Worm (Caenorhabditis elegans) whole organism, mixed stage, embryonic: ENCODE results near the gene T05B4.13.

Source experiments
- bed-3 ChIP-seq: fragments of 200-800 bp; sonication (Bioruptor generic); optimal IDR thresholded peaks from 3 replicates; lab custom pipeline; 2018; ENCODE audit warnings: mild to moderate bottlenecking, missing genetic modification characterization, moderate library complexity, missing compliant biosample characterization
- blmp-1 ChIP-seq: fragments of 150-350 bp; optimal IDR thresholded peaks from 2 replicates; lab custom pipeline; 2014; ENCODE audit warnings: missing biosample characterization, missing genetic modification characterization
- ceh-43 ChIP-seq: fragments of 200-800 bp; sonication (Bioruptor generic); optimal IDR thresholded peaks from 2 replicates; lab custom pipeline; 2018; ENCODE audit warnings: mild to moderate bottlenecking, missing genetic modification characterization, moderate library complexity, missing compliant biosample characterization
- ceh-83 ChIP-seq: fragments of 200-800 bp; sonication (Bioruptor generic); optimal IDR thresholded peaks from 2 replicates; lab custom pipeline; 2018; ENCODE audit warnings: mild to moderate bottlenecking, missing genetic modification characterization, missing compliant biosample characterization
- ces-1 ChIP-seq: fragments of 150-350 bp; optimal IDR thresholded peaks from 2 replicates; lab custom pipeline; 2014; ENCODE audit warnings: missing biosample characterization, missing genetic modification reagents, missing genetic modification characterization
- cnd-1 ChIP-seq: fragments of 200-800 bp; sonication (Bioruptor generic); optimal IDR thresholded peaks from 2 replicates; lab custom pipeline; 2018; ENCODE audit warnings: mild to moderate bottlenecking, missing genetic modification characterization, missing compliant biosample characterization
- drap-1 ChIP-seq: fragments of 200-800 bp; sonication (Bioruptor generic); optimal IDR thresholded peaks from 3 replicates; lab custom pipeline; 2018; ENCODE audit warnings: mild to moderate bottlenecking, missing genetic modification characterization, missing compliant biosample characterization
- elt-1 ChIP-seq: sonication (generic microtip); optimal IDR thresholded peaks from 2 replicates; lab custom pipeline; 2017; ENCODE audit warnings: missing genetic modification characterization, mild to moderate bottlenecking, missing compliant biosample characterization, antibody characterized with exemption, moderate library complexity, borderline replicate concordance; ENCODE audit not compliant: insufficient read depth
- elt-3 ChIP-seq: fragments of 150-350 bp; optimal IDR thresholded peaks from 2 replicates; lab custom pipeline; 2014; ENCODE audit warnings: missing biosample characterization, missing genetic modification characterization
- ham-2 ChIP-seq: fragments of 200-800 bp; sonication (Bioruptor generic); optimal IDR thresholded peaks from 2 replicates; lab custom pipeline; 2018; ENCODE audit warnings: mild to moderate bottlenecking, missing genetic modification characterization, missing compliant biosample characterization
- hlh-1 ChIP-seq: fragments of 150-350 bp; optimal IDR thresholded peaks from 2 replicates; lab custom pipeline; 2014; ENCODE audit warnings: missing biosample characterization, missing genetic modification reagents, missing genetic modification characterization
- lin-32 ChIP-seq: fragments of 200-800 bp; sonication (Bioruptor generic); optimal IDR thresholded peaks from 2 replicates; lab custom pipeline; 2018; ENCODE audit warnings: mild to moderate bottlenecking, missing genetic modification characterization, missing compliant biosample characterization
- lsy-2 ChIP-seq: fragments of 150-350 bp; optimal IDR thresholded peaks from 2 replicates; lab custom pipeline; 2014; ENCODE audit warnings: missing biosample characterization, missing genetic modification characterization
- mls-2 ChIP-seq: sonication (generic microtip); optimal IDR thresholded peaks from 2 replicates; lab custom pipeline; 2016; ENCODE audit warnings: mild to moderate bottlenecking, missing genetic modification characterization, moderate library complexity, missing compliant biosample characterization
- nhr-12 ChIP-seq: fragments of 150-350 bp; optimal IDR thresholded peaks from 2 replicates; lab custom pipeline; 2014; ENCODE audit warnings: missing biosample characterization, missing genetic modification characterization
- nhr-2 ChIP-seq: fragments of 150-350 bp; optimal IDR thresholded peaks from 2 replicates; lab custom pipeline; 2014; ENCODE audit warnings: missing biosample characterization, missing genetic modification characterization
- nhr-237 ChIP-seq: fragments of 150-350 bp; optimal IDR thresholded peaks from 2 replicates; lab custom pipeline; 2014; ENCODE audit warnings: missing biosample characterization, missing genetic modification characterization
- nhr-28 ChIP-seq: fragments of 150-350 bp; optimal IDR thresholded peaks from 2 replicates; lab custom pipeline; 2014; ENCODE audit warnings: missing biosample characterization, missing genetic modification characterization
- nhr-76 ChIP-seq: sonication (generic microtip); optimal IDR thresholded peaks from 2 replicates; lab custom pipeline; 2017; ENCODE audit warnings: missing biosample characterization, missing genetic modification characterization
- pha-4 ChIP-seq: fragments of 150-350 bp; optimal IDR thresholded peaks from 2 replicates; lab custom pipeline; 2018; ENCODE audit warnings: missing biosample characterization, missing genetic modification reagents, missing genetic modification characterization
- sem-2 ChIP-seq: fragments of 200-800 bp; sonication (Bioruptor generic); optimal IDR thresholded peaks from 2 replicates; lab custom pipeline; 2018; ENCODE audit warnings: mild to moderate bottlenecking, missing genetic modification characterization, missing compliant biosample characterization
- snpc-4 ChIP-seq: fragments of 150-350 bp; optimal IDR thresholded peaks from 2 replicates; lab custom pipeline; 2014; ENCODE audit warnings: missing biosample characterization, missing genetic modification characterization
- sptf-1 ChIP-seq: sonication (generic microtip); optimal IDR thresholded peaks from 2 replicates; lab custom pipeline; 2017; ENCODE audit warnings: mild to moderate bottlenecking, missing genetic modification characterization, moderate library complexity, missing compliant biosample characterization
- tbx-8 ChIP-seq: fragments of 200-800 bp; sonication (Bioruptor generic); optimal IDR thresholded peaks from 2 replicates; lab custom pipeline; 2018; ENCODE audit warnings: mild to moderate bottlenecking, missing genetic modification characterization, moderate library complexity, missing compliant biosample characterization
- unc-39 ChIP-seq: fragments of 150-350 bp; optimal IDR thresholded peaks from 2 replicates; lab custom pipeline; 2014; ENCODE audit warnings: missing biosample characterization, missing genetic modification characterization
- unc-62 ChIP-seq: fragments of 150-350 bp; optimal IDR thresholded peaks from 2 replicates; lab custom pipeline; 2014; ENCODE audit warnings: missing biosample characterization, missing genetic modification reagents, missing genetic modification characterization
- zip-8 ChIP-seq: fragments of 150-350 bp; optimal IDR thresholded peaks from 2 replicates; lab custom pipeline; 2014; ENCODE audit warnings: missing biosample characterization, missing genetic modification characterization
- ztf-11 ChIP-seq: fragments of 150-350 bp; optimal IDR thresholded peaks from 2 replicates; lab custom pipeline; 2014; ENCODE audit warnings: missing biosample characterization, missing genetic modification characterization

The T05B4.13 gene

ce11 chrV:4094740-4095139 lies 32.6 kb downstream of the T05B4.13 start, which contains the start of gene nhr-181:
Gene nhr-181 (plus strand): TSS chrV:4095040.
- TF ChIP-seq ces-1 = no peak
- no peak for TF ChIP-seq unc-39 (tag; lab: Kevin White, UChicago)
- no peak for TF ChIP-seq ztf-11 (tag; lab: Kevin White, UChicago)
- TF ChIP-seq nhr-2 (tag; lab: Kevin White, UChicago) = no peak
- no peak for TF ChIP-seq nhr-237 (tag; lab: Kevin White, UChicago)
- TF ChIP-seq drap-1 (GFP tag; lab: Kevin White, UChicago) = no peak
- no peak for TF ChIP-seq elt-1 (tag; lab: Kevin White, UChicago)
- TF ChIP-seq lin-32 (GFP tag; lab: Kevin White, UChicago) = no peak
- TF ChIP-seq lsy-2 (tag; lab: Kevin White, UChicago) = no peak
- no peak for TF ChIP-seq nhr-12 (tag; lab: Kevin White, UChicago)

- TF ChIP-seq nhr-76 (tag; lab: Kevin White, UChicago) = no peak
- no peak for TF ChIP-seq elt-3 (tag; lab: Kevin White, UChicago)
- no peak for TF ChIP-seq tbx-8 (GFP tag; lab: Kevin White, UChicago)
- no peak for TF ChIP-seq hlh-1 (tag; lab: Kevin White, UChicago)
- TF ChIP-seq lsy-2 (tag; lab: Kevin White, UChicago) = no peak
- no peak for TF ChIP-seq elt-1 (tag; lab: Kevin White, UChicago)
- TF ChIP-seq blmp-1 (tag; lab: Kevin White, UChicago) = no peak
- no peak for TF ChIP-seq ceh-43
Observed at ce11 chrV:4082952-4083351, 44.4 kb downstream of the T05B4.13 start, which contains the start of gene F38H12.5. Gene F38H12.5 (minus strand): TSS chrV:4083052.

- TF ChIP-seq ceh-43 (no peak), elt-3 (tag; lab: Kevin White, UChicago) (no peak), drap-1 (GFP tag; lab: Kevin White, UChicago) (no peak), bed-3 (no peak), nhr-2 (tag; lab: Kevin White, UChicago) (no peak), cnd-1 (tag; lab: Kevin White, UChicago) (no peak), elt-1 (tag; lab: Kevin White, UChicago) (no peak), mls-2 (tag; lab: Kevin White, UChicago) (no peak), unc-39 (tag; lab: Kevin White, UChicago) (no peak), blmp-1 (tag; lab: Kevin White, UChicago) (no peak), snpc-4 (no peak), sptf-1 (no peak), zip-8 (tag; lab: Kevin White, UChicago) (no peak), unc-62 (GFP tag; lab: Kevin White, UChicago) (no peak), pha-4 (tag; lab: Kevin White, UChicago) (no peak), ztf-11 (tag; lab: Kevin White, UChicago) (no peak), ham-2 (GFP tag; lab: Kevin White, UChicago) (no peak), tbx-8 (GFP tag; lab: Kevin White, UChicago) (no peak), lsy-2 (tag; lab: Kevin White, UChicago) (no peak)
Observed at ce11 chrV:4081283-4081682, 46.1 kb downstream of the T05B4.13 start, which contains the start of gene srh-211. Gene srh-211 (minus strand): TSS chrV:4081383.

- no peak for TF ChIP-seq lin-32 (GFP tag; lab: Kevin White, UChicago)
- no peak for TF ChIP-seq elt-1 (tag; lab: Kevin White, UChicago)
- TF ChIP-seq cnd-1 (tag; lab: Kevin White, UChicago) = no peak
- TF ChIP-seq ceh-83 (GFP tag; lab: Kevin White, UChicago) = no peak
- no peak for TF ChIP-seq bed-3
- TF ChIP-seq ham-2 (GFP tag; lab: Kevin White, UChicago) = no peak
- no peak for TF ChIP-seq unc-62 (GFP tag; lab: Kevin White, UChicago)
- no peak for TF ChIP-seq sem-2 (GFP tag; lab: Kevin White, UChicago)
- no peak for TF ChIP-seq nhr-28 (tag; lab: Kevin White, UChicago)
- TF ChIP-seq, all 35 proteins: peak for 0
Observed at ce11 chrV:4080546-4080945, 46.8 kb downstream of the T05B4.13 start.
